Worm (Caenorhabditis elegans) whole organism, late embryonic: ENCODE measurements around the gene snrp-40.1.

Experiments used
- che-1 ChIP-seq: sonication (generic microtip); optimal IDR thresholded peaks from 2 replicates; lab custom pipeline; 2016; ENCODE audit warnings: mild to moderate bottlenecking, missing genetic modification characterization, missing compliant biosample characterization
- dve-1 ChIP-seq: sonication (generic microtip); optimal IDR thresholded peaks from 2 replicates; lab custom pipeline; 2017; ENCODE audit warnings: antibody characterized with exemption, mild to moderate bottlenecking, missing genetic modification characterization, missing compliant biosample characterization
- fkh-10 ChIP-seq: fragments of 150-350 bp; optimal IDR thresholded peaks from 2 replicates; lab custom pipeline; 2014; ENCODE audit warnings: missing biosample characterization, missing genetic modification reagents, missing genetic modification characterization
- madf-2 ChIP-seq: sonication (generic microtip); optimal IDR thresholded peaks from 2 replicates; lab custom pipeline; 2017; ENCODE audit warnings: missing genetic modification characterization, missing compliant biosample characterization
- pag-3 ChIP-seq: sonication (generic microtip); optimal IDR thresholded peaks from 2 replicates; lab custom pipeline; 2016; ENCODE audit warnings: missing compliant biosample characterization, missing genetic modification characterization, borderline replicate concordance
- sdc-2 ChIP-seq: sonication (generic microtip); optimal IDR thresholded peaks from 2 replicates; lab custom pipeline; 2016; ENCODE audit warnings: missing genotype, missing genetic modification characterization, missing compliant biosample characterization

ce11 chrX:11281148-11281547, 18.4 kb downstream of the snrp-40.1 start, which contains the start of gene F38B2.6:
- no peak for TF ChIP-seq che-1
- no peak for TF ChIP-seq pag-3 (tag; lab: Kevin White, UChicago)
- TF ChIP-seq sdc-2 (tag; lab: Kevin White, UChicago), result no peak
- TF ChIP-seq madf-2, result no peak
- TF ChIP-seq fkh-10, result no peak
- no peak for TF ChIP-seq dve-1
